Worm (Caenorhabditis elegans): ENCODE data around the gene rnp-4.

The rnp-4 gene

ce11 chrIII:4412108-4413009, 6.3 kb downstream of the rnp-4 start:
- peak; percentile 10 for TF ChIP-seq pqm-1 (tag; optimal IDR thresholded peaks at IDR 0.05)
- peak; percentile 72 for TF ChIP-seq snpc-4 (tag; optimal IDR thresholded peaks at IDR 0.05)
- peak; percentile 8 for TF ChIP-seq lin-15B (tag; optimal IDR thresholded peaks at IDR 0.05)
- no peak for TF ChIP-seq lsy-12 (tag; optimal IDR thresholded peaks at IDR 0.05)
- no peak for TF ChIP-seq nhr-237 (tag; optimal IDR thresholded peaks at IDR 0.05)
- TF ChIP-seq jun-1 (tag; optimal IDR thresholded peaks at IDR 0.05): peak; percentile 22
- no peak for TF ChIP-seq nhr-28 (tag; optimal IDR thresholded peaks at IDR 0.05)
- peak; percentile 36 for TF ChIP-seq elt-2 (tag; optimal IDR thresholded peaks at IDR 0.05)
- peak; percentile 30 for TF ChIP-seq pha-4 (tag; optimal IDR thresholded peaks at IDR 0.05)
- TF ChIP-seq unc-39 (tag; optimal IDR thresholded peaks at IDR 0.05): no peak
- peak; percentile 49 for TF ChIP-seq nfya-1 (tag; optimal IDR thresholded peaks at IDR 0.05; ENCODE audit: insufficient read depth)
- TF ChIP-seq nhr-43 (tag; optimal IDR thresholded peaks at IDR 0.05; ENCODE audit: poor library complexity, severe bottlenecking): no peak

ce11 chrIII:4413099-4413498, 7.0 kb downstream of the rnp-4 start, which contains the start of gene mpc-1:
TSS of gene mpc-1 (plus strand) at chrIII:4413457.
- TF ChIP-seq ZK546.5 (tag; optimal IDR thresholded peaks at IDR 0.05) (no peak), elt-3 (tag; optimal IDR thresholded peaks at IDR 0.05) (peak in 2 of 3 experiments; percentile 68 to 80), R02D3.7 (tag; optimal IDR thresholded peaks at IDR 0.05) (no peak), ceh-82 (tag; optimal IDR thresholded peaks at IDR 0.05) (no peak), nhr-11 (tag; optimal IDR thresholded peaks at IDR 0.05) (no peak), pha-4 (tag; optimal IDR thresholded peaks at IDR 0.05) (peak; percentile 64), pqm-1 (tag; optimal IDR thresholded peaks at IDR 0.05) (peak; percentile 95), skn-1 (tag; optimal IDR thresholded peaks at IDR 0.05) (peak; percentile 48), mdl-1 (tag; optimal IDR thresholded peaks at IDR 0.05) (no peak), egl-27 (tag; optimal IDR thresholded peaks at IDR 0.05) (no peak), ceh-16 (tag; optimal IDR thresholded peaks at IDR 0.05) (no peak), nhr-25 (tag; optimal IDR thresholded peaks at IDR 0.05) (no peak), daf-12 (tag; optimal IDR thresholded peaks at IDR 0.05) (no peak), elt-2 (tag; optimal IDR thresholded peaks at IDR 0.05) (peak; percentile 89), unc-62 (GFP tag; optimal IDR thresholded peaks at IDR 0.05) (no peak), fos-1 (tag; optimal IDR thresholded peaks at IDR 0.05) (no peak), snpc-4 (tag; optimal IDR thresholded peaks at IDR 0.05) (peak; percentile 57), ceh-28 (tag; optimal IDR thresholded peaks at IDR 0.05) (peak; percentile 19), nhr-77 (tag; optimal IDR thresholded peaks at IDR 0.05) (no peak), jun-1 (tag; optimal IDR thresholded peaks at IDR 0.05) (peak; percentile 51)

ce11 chrIII:4414041-4414440, 8.0 kb downstream of the rnp-4 start:
- peak; percentile 22 for TF ChIP-seq nhr-25 (tag; optimal IDR thresholded peaks at IDR 0.05)
- TF ChIP-seq nfya-1 (tag; optimal IDR thresholded peaks at IDR 0.05; ENCODE audit: insufficient read depth): peak; percentile 55
- peak; percentile 98 for TF ChIP-seq snpc-4 (tag; optimal IDR thresholded peaks at IDR 0.05)
- peak; percentile 30 for TF ChIP-seq elt-2 (tag; optimal IDR thresholded peaks at IDR 0.05)
- TF ChIP-seq lin-15B (tag; optimal IDR thresholded peaks at IDR 0.05): peak; percentile 0
- peak; percentile 43 for TF ChIP-seq hmg-11 (tag; optimal IDR thresholded peaks at IDR 0.05)
- peak; percentile 14 for TF ChIP-seq pha-4 (tag; optimal IDR thresholded peaks at IDR 0.05)
- TF ChIP-seq lin-39 (tag; optimal IDR thresholded peaks at IDR 0.05): peak; percentile 33
- peak; percentile 63 for TF ChIP-seq lsy-12 (tag; optimal IDR thresholded peaks at IDR 0.05)
- TF ChIP-seq nhr-43 (tag; optimal IDR thresholded peaks at IDR 0.05; ENCODE audit: poor library complexity, severe bottlenecking): peak; percentile 71
- TF ChIP-seq tbx-2 (tag; optimal IDR thresholded peaks at IDR 0.05): peak; percentile 9
- TF ChIP-seq nhr-23 (tag; optimal IDR thresholded peaks at IDR 0.05): peak; percentile 29

DNA sequence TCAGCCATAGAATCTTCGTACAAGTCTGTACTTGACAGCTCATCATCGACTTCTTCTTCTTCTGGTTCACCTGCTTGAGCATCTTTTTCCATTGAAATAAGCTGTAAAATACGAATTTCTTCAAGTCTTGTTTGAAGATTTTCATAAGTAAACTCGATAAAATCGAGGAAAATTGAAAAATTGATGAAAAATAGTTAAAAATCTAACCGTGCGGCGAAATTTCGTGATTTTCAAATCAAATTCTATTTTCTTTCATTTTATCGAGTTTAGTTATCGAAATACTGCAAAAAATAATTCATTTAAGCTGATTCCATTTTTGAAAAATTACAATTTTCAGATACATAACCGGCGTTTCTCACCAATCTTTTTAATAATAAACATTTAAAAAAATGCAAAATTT, 9.0 kb downstream of the rnp-4 start, which contains the start of gene R07E5.11:
Gene R07E5.11 (minus strand): TSS at position 101 of the 400 bp plus-strand sequence.
- no peak for TF ChIP-seq fkh-10 (GFP tag; optimal IDR thresholded peaks at IDR 0.05)
- TF ChIP-seq fos-1 (tag; optimal IDR thresholded peaks at IDR 0.05): no peak
- TF ChIP-seq jun-1 (tag; optimal IDR thresholded peaks at IDR 0.05): no peak
- TF ChIP-seq ama-1 (optimal IDR thresholded peaks at IDR 0.05): no peak
- no peak for TF ChIP-seq lin-39 (tag; optimal IDR thresholded peaks at IDR 0.05)
- no peak for TF ChIP-seq ceh-9 (tag; optimal IDR thresholded peaks at IDR 0.05)
- no peak for TF ChIP-seq elt-2 (tag; optimal IDR thresholded peaks at IDR 0.05)
- TF ChIP-seq zag-1 (tag; optimal IDR thresholded peaks at IDR 0.05): no peak
- no peak for TF ChIP-seq nhr-77 (tag; optimal IDR thresholded peaks at IDR 0.05)
- TF ChIP-seq ceh-82 (tag; optimal IDR thresholded peaks at IDR 0.05): no peak
- TF ChIP-seq nhr-76 (tag; optimal IDR thresholded peaks at IDR 0.05): no peak
- TF ChIP-seq ZK546.5 (tag; optimal IDR thresholded peaks at IDR 0.05): no peak
- TF ChIP-seq tbx-2 (tag; optimal IDR thresholded peaks at IDR 0.05): no peak
- TF ChIP-seq ztf-11 (tag; optimal IDR thresholded peaks at IDR 0.05): no peak
- no peak for TF ChIP-seq eor-1 (tag; optimal IDR thresholded peaks at IDR 0.05)
- no peak for TF ChIP-seq aly-2 (tag; optimal IDR thresholded peaks at IDR 0.05)
- TF ChIP-seq nfya-1 (tag; optimal IDR thresholded peaks at IDR 0.05; ENCODE audit: insufficient read depth): no peak

All from whole organism, L3 larva.